Worm (Caenorhabditis elegans) whole organism, L3 larva: Measurements from ENCODE around the gene Y57G11B.2.

ENCODE experiments used
- R02D3.7 ChIP-seq: fragments of 150-350 bp; optimal IDR thresholded peaks from 2 replicates; lab custom pipeline; 2014; ENCODE audit warnings: missing biosample characterization, missing genetic modification characterization
- aly-2 ChIP-seq: fragments of 150-350 bp; optimal IDR thresholded peaks from 2 replicates; lab custom pipeline; 2014; ENCODE audit warnings: missing biosample characterization, missing genetic modification characterization
- ama-1 ChIP-seq: fragments of 150-350 bp; optimal IDR thresholded peaks from 2 replicates; lab custom pipeline; 2018
- ceh-16 ChIP-seq: sonication (generic microtip); optimal IDR thresholded peaks from 2 replicates; lab custom pipeline; 2017; ENCODE audit warnings: missing biosample characterization, missing genetic modification characterization
- ceh-28 ChIP-seq: fragments of 150-350 bp; optimal IDR thresholded peaks from 2 replicates; lab custom pipeline; 2014; ENCODE audit warnings: missing biosample characterization, missing genetic modification reagents, missing genetic modification characterization
- ceh-82 ChIP-seq: fragments of 150-350 bp; optimal IDR thresholded peaks from 2 replicates; lab custom pipeline; 2014; ENCODE audit warnings: missing biosample characterization, missing genetic modification characterization
- ceh-9 ChIP-seq: sonication (generic microtip); optimal IDR thresholded peaks from 2 replicates; lab custom pipeline; 2018; ENCODE audit warnings: missing biosample characterization, missing genetic modification characterization
- daf-12 ChIP-seq: fragments of 150-350 bp; optimal IDR thresholded peaks from 2 replicates; lab custom pipeline; 2014; ENCODE audit warnings: missing biosample characterization, missing genetic modification reagents, missing genetic modification characterization
- egl-27 ChIP-seq: sonication (generic microtip); optimal IDR thresholded peaks from 4 replicates; lab custom pipeline; 2017; ENCODE audit warnings: missing biosample characterization, missing genetic modification reagents, missing genetic modification characterization
- elt-1 ChIP-seq: fragments of 150-350 bp; optimal IDR thresholded peaks from 2 replicates; lab custom pipeline; 2014; ENCODE audit warnings: missing biosample characterization, missing genetic modification characterization
- elt-2 ChIP-seq: sonication (generic microtip); optimal IDR thresholded peaks from 2 replicates; lab custom pipeline; 2016; ENCODE audit warnings: missing genetic modification reagents, mild to moderate bottlenecking, missing genetic modification characterization, missing compliant biosample characterization
- elt-3 ChIP-seq, 3 experiments: fragments of 150-350 bp in 1 of 3; sonication (generic microtip) in 2 of 3; optimal IDR thresholded peaks; 2 replicates in 2 of 3; 4 replicates in 1 of 3; lab custom pipeline; 2014 to 2017; ENCODE audit warnings: missing biosample characterization in 3 of 3, missing genetic modification characterization in 3 of 3
- eor-1 ChIP-seq, 2 experiments: fragments of 150-350 bp; optimal IDR thresholded peaks; 2 replicates each; lab custom pipeline; 2014 to 2018; ENCODE audit warnings: missing biosample characterization in 2 of 2, missing genetic modification characterization in 2 of 2
- fkh-10 ChIP-seq: sonication (generic microtip); optimal IDR thresholded peaks from 2 replicates; lab custom pipeline; 2017; ENCODE audit warnings: missing biosample characterization, missing genetic modification reagents, missing genetic modification characterization
- fkh-2 ChIP-seq: fragments of 150-350 bp; optimal IDR thresholded peaks from 2 replicates; lab custom pipeline; 2014; ENCODE audit warnings: missing biosample characterization, missing genetic modification reagents, missing genetic modification characterization
- hmg-11 ChIP-seq: sonication (generic microtip); optimal IDR thresholded peaks from 2 replicates; lab custom pipeline; 2016; ENCODE audit warnings: missing genetic modification characterization, missing compliant biosample characterization
- jun-1 ChIP-seq: fragments of 150-350 bp; optimal IDR thresholded peaks from 2 replicates; lab custom pipeline; 2014; ENCODE audit warnings: missing biosample characterization, missing genetic modification reagents, missing genetic modification characterization
- lin-39 ChIP-seq: fragments of 150-350 bp; optimal IDR thresholded peaks from 2 replicates; lab custom pipeline; 2018; ENCODE audit warnings: missing biosample characterization, missing genetic modification reagents, missing genetic modification characterization
- lsy-12 ChIP-seq: sonication (generic microtip); optimal IDR thresholded peaks from 2 replicates; lab custom pipeline; 2016; ENCODE audit warnings: mild to moderate bottlenecking, missing genetic modification characterization, missing compliant biosample characterization
- mdl-1 ChIP-seq: fragments of 150-350 bp; optimal IDR thresholded peaks from 2 replicates; lab custom pipeline; 2014; ENCODE audit warnings: missing biosample characterization, missing genetic modification characterization
- mml-1 ChIP-seq: fragments of 150-350 bp; sonication (generic microtip); optimal IDR thresholded peaks from 3 replicates; lab custom pipeline; 2014; ENCODE audit warnings: missing biosample characterization, missing genetic modification characterization
- nfya-1 ChIP-seq: sonication (generic microtip); optimal IDR thresholded peaks from 2 replicates; lab custom pipeline; 2017; ENCODE audit warnings: missing genetic modification characterization, mild to moderate bottlenecking, missing compliant biosample characterization, antibody characterized with exemption, moderate library complexity; ENCODE audit not compliant: insufficient read depth
- nhr-11 ChIP-seq: fragments of 150-350 bp; optimal IDR thresholded peaks from 2 replicates; lab custom pipeline; 2014; ENCODE audit warnings: missing biosample characterization, missing genetic modification characterization
- nhr-12 ChIP-seq: fragments of 150-350 bp; optimal IDR thresholded peaks from 2 replicates; lab custom pipeline; 2014; ENCODE audit warnings: missing biosample characterization, missing genetic modification characterization
- nhr-23 ChIP-seq: fragments of 150-350 bp; optimal IDR thresholded peaks from 2 replicates; lab custom pipeline; 2014; ENCODE audit warnings: missing biosample characterization, missing genetic modification reagents, missing genetic modification characterization
- nhr-237 ChIP-seq: fragments of 150-350 bp; optimal IDR thresholded peaks from 2 replicates; lab custom pipeline; 2014; ENCODE audit warnings: missing biosample characterization, missing genetic modification characterization
- nhr-25 ChIP-seq: sonication (generic microtip); optimal IDR thresholded peaks from 2 replicates; lab custom pipeline; 2017; ENCODE audit warnings: missing biosample characterization, missing genetic modification characterization
- nhr-43 ChIP-seq: sonication (generic microtip); optimal IDR thresholded peaks from 2 replicates; lab custom pipeline; 2016; ENCODE audit warnings: mild to moderate bottlenecking, missing genetic modification characterization, missing compliant biosample characterization; ENCODE audit not compliant: poor library complexity, severe bottlenecking
- nhr-67 ChIP-seq: fragments of 150-350 bp; optimal IDR thresholded peaks from 2 replicates; lab custom pipeline; 2014; ENCODE audit warnings: missing biosample characterization, missing genetic modification characterization
- nhr-76 ChIP-seq: fragments of 150-350 bp; sonication (generic microtip); optimal IDR thresholded peaks from 5 replicates; lab custom pipeline; 2014; ENCODE audit warnings: missing biosample characterization, missing genetic modification characterization
- nhr-77 ChIP-seq: fragments of 150-350 bp; optimal IDR thresholded peaks from 2 replicates; lab custom pipeline; 2014; ENCODE audit warnings: missing biosample characterization, missing genetic modification characterization
- pha-4 ChIP-seq: fragments of 150-350 bp; optimal IDR thresholded peaks from 2 replicates; lab custom pipeline; 2014; ENCODE audit warnings: missing biosample characterization, missing genetic modification reagents, missing genetic modification characterization
- sea-2 ChIP-seq: fragments of 150-350 bp; sonication (generic microtip); optimal IDR thresholded peaks from 4 replicates; lab custom pipeline; 2014; ENCODE audit warnings: missing biosample characterization, missing genetic modification reagents, missing genetic modification characterization
- skn-1 ChIP-seq: fragments of 150-350 bp; optimal IDR thresholded peaks from 2 replicates; lab custom pipeline; 2014; ENCODE audit warnings: missing biosample characterization, missing genetic modification characterization
- snpc-4 ChIP-seq: fragments of 150-350 bp; optimal IDR thresholded peaks from 2 replicates; lab custom pipeline; 2014; ENCODE audit warnings: missing biosample characterization, missing genetic modification characterization
- tbx-2 ChIP-seq: sonication (generic microtip); optimal IDR thresholded peaks from 2 replicates; lab custom pipeline; 2016; ENCODE audit warnings: mild to moderate bottlenecking, missing genetic modification characterization, missing compliant biosample characterization
- unc-39 ChIP-seq: sonication (generic microtip); optimal IDR thresholded peaks from 4 replicates; lab custom pipeline; 2017; ENCODE audit warnings: missing biosample characterization, missing genetic modification characterization
- unc-62 ChIP-seq: fragments of 150-350 bp; sonication (generic microtip); optimal IDR thresholded peaks from 4 replicates; lab custom pipeline; 2014; ENCODE audit warnings: missing biosample characterization, missing genetic modification reagents, missing genetic modification characterization
- zag-1 ChIP-seq: fragments of 150-350 bp; optimal IDR thresholded peaks from 2 replicates; lab custom pipeline; 2014; ENCODE audit warnings: missing biosample characterization, missing genetic modification characterization
- ztf-11 ChIP-seq: fragments of 150-350 bp; optimal IDR thresholded peaks from 2 replicates; lab custom pipeline; 2014; ENCODE audit warnings: missing biosample characterization, missing genetic modification characterization
- ztf-4 ChIP-seq: fragments of 150-350 bp; optimal IDR thresholded peaks from 2 replicates; lab custom pipeline; 2014; ENCODE audit warnings: missing biosample characterization, missing genetic modification characterization

Y57G11B.2 gene

ce11 chrIV:14576471-14576870 is 11.3 kb downstream of the Y57G11B.2 start:
- no peak for TF ChIP-seq daf-12 (tag; lab: Kevin White, UChicago)
- peak; percentile 41 for TF ChIP-seq hmg-11 (tag; lab: Kevin White, UChicago)
- peak; percentile 41 for TF ChIP-seq snpc-4 (tag; lab: Kevin White, UChicago)
- TF ChIP-seq nhr-237 (tag; lab: Kevin White, UChicago), result no peak
- no peak for TF ChIP-seq nhr-77 (tag; lab: Kevin White, UChicago)
- TF ChIP-seq R02D3.7, result no peak
- no peak for TF ChIP-seq elt-1 (tag; lab: Kevin White, UChicago)
- TF ChIP-seq nhr-23 (tag; lab: Kevin White, UChicago), result no peak
- TF ChIP-seq nhr-11, result no peak
- no peak for TF ChIP-seq nhr-12
- peak; percentile 58 for TF ChIP-seq nfya-1
- no peak for TF ChIP-seq mdl-1 (tag; lab: Kevin White, UChicago)
- no peak for TF ChIP-seq ceh-16 (tag; lab: Kevin White, UChicago)
- TF ChIP-seq zag-1 (tag; lab: Kevin White, UChicago), result no peak
- TF ChIP-seq mml-1 (tag; lab: Kevin White, UChicago), result no peak
- TF ChIP-seq fkh-2 (tag; lab: Kevin White, UChicago), result no peak
- no peak for TF ChIP-seq ztf-11 (tag; lab: Kevin White, UChicago)
- TF ChIP-seq ceh-9 (tag; lab: Kevin White, UChicago), result no peak
- no peak for TF ChIP-seq egl-27
- TF ChIP-seq lsy-12 (tag; lab: Kevin White, UChicago), result peak; percentile 1
- TF ChIP-seq eor-1 (tag; optimal IDR thresholded peaks at IDR 0.05; lab: Kevin White, UChicago), result no peak
- no peak for TF ChIP-seq jun-1 (tag; lab: Kevin White, UChicago)
- no peak for TF ChIP-seq aly-2 (tag; lab: Kevin White, UChicago)
- TF ChIP-seq elt-2, result no peak
- TF ChIP-seq unc-62 (GFP tag; lab: Kevin White, UChicago), result no peak
- TF ChIP-seq ama-1 (lab: Kevin White, UChicago), result no peak
- TF ChIP-seq ceh-28 (tag; lab: Kevin White, UChicago), result no peak
- TF ChIP-seq tbx-2, result no peak
- TF ChIP-seq skn-1, result no peak
- no peak for TF ChIP-seq nhr-76 (tag; lab: Kevin White, UChicago)
- no peak for TF ChIP-seq fkh-10 (GFP tag; lab: Kevin White, UChicago)
- TF ChIP-seq nhr-43 (tag; lab: Kevin White, UChicago), result peak; percentile 58
- TF ChIP-seq elt-3 (tag; optimal IDR thresholded peaks at IDR 0.05; lab: Kevin White, UChicago), result no peak

- TF ChIP-seq lsy-12 (tag; lab: Kevin White, UChicago) (no peak), skn-1 (no peak), fkh-2 (tag; lab: Kevin White, UChicago) (no peak), pha-4 (no peak)
- TF ChIP-seq, all 47 proteins: peak for 0
Measured at ce11 chrIV:14578650-14579193, 13.6 kb downstream of the Y57G11B.2 start, which contains the start of gene Y57G11B.8. Gene Y57G11B.8 (minus strand): TSS chrIV:14578700.

ce11 chrIV:14580939-14581338 is 15.8 kb downstream of the Y57G11B.2 start, which contains the start of gene irld-18:
Gene irld-18 (minus strand): TSS chrIV:14581039.
- TF ChIP-seq elt-3 (tag; optimal IDR thresholded peaks at IDR 0.05; lab: Kevin White, UChicago) (no peak), unc-39 (tag; lab: Kevin White, UChicago) (no peak), ztf-4 (tag; lab: Kevin White, UChicago) (no peak), nhr-67 (tag; lab: Kevin White, UChicago) (no peak), nhr-12 (no peak), ceh-82 (no peak), sea-2 (GFP tag; lab: Kevin White, UChicago) (no peak), pha-4 (no peak), elt-1 (tag; lab: Kevin White, UChicago) (no peak), nfya-1 (no peak), nhr-25 (tag; lab: Kevin White, UChicago) (no peak), ceh-9 (tag; lab: Kevin White, UChicago) (no peak), lin-39 (tag; lab: Kevin White, UChicago) (no peak)
- TF ChIP-seq, all 47 proteins: peak for 0
